Worm (Caenorhabditis elegans) whole organism, L4 larva: ENCODE data around the gene F53G2.1.

Experiments
- nhr-41 ChIP-seq: fragments of 200-800 bp; sonication (Bioruptor generic); IDR thresholded peaks from 2 replicates; pipeline ENCODE4 v1.3.6; 2022; ENCODE audit warnings: missing genetic modification reagents, missing genetic modification characterization, missing compliant biosample characterization
- ztf-7 ChIP-seq: fragments of 150-350 bp; optimal IDR thresholded peaks from 2 replicates; lab custom pipeline; 2014; ENCODE audit warnings: missing biosample characterization, missing genetic modification characterization

DNA sequence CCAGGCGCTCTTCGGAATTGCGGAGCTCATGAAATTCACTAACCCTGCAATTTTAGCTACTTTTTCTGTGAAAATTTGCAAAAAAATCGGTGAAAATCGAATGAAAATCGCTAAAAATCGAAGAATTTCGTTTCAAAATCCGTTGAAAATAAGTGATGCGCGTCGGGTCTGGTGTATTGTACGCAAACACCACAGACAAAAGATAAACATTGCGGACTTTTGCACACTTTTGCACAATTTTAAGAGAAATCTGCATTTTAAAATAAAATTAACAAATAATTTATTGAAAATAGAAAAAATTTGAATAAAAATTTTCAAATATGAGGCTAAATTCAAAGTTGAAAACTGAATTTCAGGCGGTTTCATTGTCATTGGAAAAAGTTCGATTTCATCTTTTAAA, 9.4 kb upstream of the F53G2.1 start, which contains the start of gene F53G2.12:
- TF ChIP-seq nhr-41 (GFP tag; lab: Robert Waterston, UW) = no peak
- TF ChIP-seq ztf-7 (tag; lab: Kevin White, UChicago) = no peak
